Fruit fly (Drosophila melanogaster): ENCODE data around the gene MED15.

MED15 gene

dm6 chr2L:485825-486240, 13.0 kb downstream of the MED15 start (continued):
- TF ChIP-seq sv (GFP tag; optimal IDR thresholded peaks at IDR 0.05), result no peak
- no peak for TF ChIP-seq lola (GFP tag; optimal IDR thresholded peaks at IDR 0.05)
- no peak for TF ChIP-seq pan (optimal IDR thresholded peaks at IDR 0.05)
- peak; percentile 98 for TF ChIP-seq jim (GFP tag; optimal IDR thresholded peaks at IDR 0.05)
- TF ChIP-seq Rel (GFP tag; optimal IDR thresholded peaks at IDR 0.05), result peak; percentile 65
- TF ChIP-seq Rel (tag; optimal IDR thresholded peaks at IDR 0.05), result peak; percentile 74
- peak; percentile 92 for TF ChIP-seq psq (GFP tag; optimal IDR thresholded peaks at IDR 0.05)
- no peak for TF ChIP-seq N (GFP tag; optimal IDR thresholded peaks at IDR 0.05)

- no peak for TF ChIP-seq dmrt93B (GFP tag; optimal IDR thresholded peaks at IDR 0.05)
- no peak for TF ChIP-seq Rel (GFP tag; optimal IDR thresholded peaks at IDR 0.05)
- TF ChIP-seq Rel (tag; optimal IDR thresholded peaks at IDR 0.05), result peak; percentile 96
These were observed 14.4 kb downstream of the MED15 start for dm6 chr2L:487171-487570.

dm6 chr2L:487719-488547, 15.1 kb downstream of the MED15 start:
- peak; percentile 16 for TF ChIP-seq dmrt93B (GFP tag; optimal IDR thresholded peaks at IDR 0.05)
- peak; percentile 66 for TF ChIP-seq h (GFP tag; optimal IDR thresholded peaks at IDR 0.05)
- peak; percentile 55 for TF ChIP-seq HLH106 (tag; optimal IDR thresholded peaks at IDR 0.05)
- TF ChIP-seq CG32264 (GFP tag; optimal IDR thresholded peaks at IDR 0.05), result no peak
- TF ChIP-seq Sp1 (GFP tag; optimal IDR thresholded peaks at IDR 0.05), result peak; percentile 46
- TF ChIP-seq Hr83 (GFP tag; optimal IDR thresholded peaks at IDR 0.05; ENCODE audit: poor library complexity, severe bottlenecking), result no peak
- TF ChIP-seq Hnf4 (GFP tag; optimal IDR thresholded peaks at IDR 0.05), result peak; percentile 44
- no peak for TF ChIP-seq GATAd (GFP tag; optimal IDR thresholded peaks at IDR 0.05)
- peak; percentile 57 for TF ChIP-seq ey (GFP tag; optimal IDR thresholded peaks at IDR 0.05)
- no peak for TF ChIP-seq Hr78 (GFP tag; optimal IDR thresholded peaks at IDR 0.05)
- no peak for TF ChIP-seq CrebA (GFP tag; optimal IDR thresholded peaks at IDR 0.05; ENCODE audit: borderline replicate concordance)
- no peak for TF ChIP-seq lola (GFP tag; optimal IDR thresholded peaks at IDR 0.05)
- TF ChIP-seq jim (GFP tag; optimal IDR thresholded peaks at IDR 0.05), result no peak
- no peak for TF ChIP-seq dsf (GFP tag; optimal IDR thresholded peaks at IDR 0.05; ENCODE audit: borderline replicate concordance)
- no peak for TF ChIP-seq Abd-B (GFP tag; optimal IDR thresholded peaks at IDR 0.05)
- TF ChIP-seq sv (GFP tag; optimal IDR thresholded peaks at IDR 0.05), result no peak
- TF ChIP-seq tai (GFP tag; optimal IDR thresholded peaks at IDR 0.05), result no peak
- TF ChIP-seq Vsx2 (GFP tag; optimal IDR thresholded peaks at IDR 0.05; ENCODE audit: partially characterized antibody), result no peak
- TF ChIP-seq br (GFP tag; optimal IDR thresholded peaks at IDR 0.05), result peak; percentile 57
- TF ChIP-seq Mio (GFP tag; optimal IDR thresholded peaks at IDR 0.05), result no peak
- TF ChIP-seq Myc (optimal IDR thresholded peaks at IDR 0.05), result no peak
- no peak for TF ChIP-seq usp (GFP tag; optimal IDR thresholded peaks at IDR 0.05)
- no peak for TF ChIP-seq N (GFP tag; optimal IDR thresholded peaks at IDR 0.05)
- TF ChIP-seq Dfd (GFP tag; optimal IDR thresholded peaks at IDR 0.05), result no peak
- TF ChIP-seq foxo (GFP tag; optimal IDR thresholded peaks at IDR 0.05), result peak in 1 of 2 experiments; percentile 69
- peak; percentile 36 for TF ChIP-seq psq (GFP tag; optimal IDR thresholded peaks at IDR 0.05)
- peak; percentile 21 for TF ChIP-seq Dif (GFP tag; optimal IDR thresholded peaks at IDR 0.05; ENCODE audit: partially characterized antibody)
- no peak for TF ChIP-seq dl (GFP tag; optimal IDR thresholded peaks at IDR 0.05; ENCODE audit: insufficient read depth in 1 of 2, partially characterized antibody in 2 of 2)
- peak; percentile 56 for TF ChIP-seq rgr (GFP tag; optimal IDR thresholded peaks at IDR 0.05)
- peak; percentile 62 for TF ChIP-seq fru (GFP tag; optimal IDR thresholded peaks at IDR 0.05)
- no peak for TF ChIP-seq Jra (GFP tag; optimal IDR thresholded peaks at IDR 0.05)
- no peak for TF ChIP-seq Rel (GFP tag; optimal IDR thresholded peaks at IDR 0.05)
- no peak for TF ChIP-seq Rel (tag; optimal IDR thresholded peaks at IDR 0.05)
- TF ChIP-seq brk (GFP tag; optimal IDR thresholded peaks at IDR 0.05), result no peak
- TF ChIP-seq CG9705 (GFP tag; optimal IDR thresholded peaks at IDR 0.05), result no peak
- no peak for TF ChIP-seq sage (GFP tag; optimal IDR thresholded peaks at IDR 0.05)
- peak; percentile 56 for TF ChIP-seq woc (GFP tag; optimal IDR thresholded peaks at IDR 0.05)
- no peak for TF ChIP-seq pan (optimal IDR thresholded peaks at IDR 0.05)
- peak; percentile 64 for TF ChIP-seq OdsH (GFP tag; optimal IDR thresholded peaks at IDR 0.05)
